Worm (Caenorhabditis elegans): ENCODE data around the gene W08G11.1.

ce11 chrV:16315004-16315403, 31.9 kb upstream of the W08G11.1 start, which contains the start of gene str-214:
- TF ChIP-seq unc-62 (GFP tag; optimal IDR thresholded peaks at IDR 0.05) (no peak), snpc-4 (tag; optimal IDR thresholded peaks at IDR 0.05) (no peak), aly-2 (tag; optimal IDR thresholded peaks at IDR 0.05) (no peak), zag-1 (tag; optimal IDR thresholded peaks at IDR 0.05) (no peak), R02D3.7 (tag; optimal IDR thresholded peaks at IDR 0.05) (no peak), nhr-23 (tag; optimal IDR thresholded peaks at IDR 0.05) (no peak)

All from whole organism, L2 larva.